Worm (Caenorhabditis elegans): ENCODE data around the gene F54D5.17.

DNA sequence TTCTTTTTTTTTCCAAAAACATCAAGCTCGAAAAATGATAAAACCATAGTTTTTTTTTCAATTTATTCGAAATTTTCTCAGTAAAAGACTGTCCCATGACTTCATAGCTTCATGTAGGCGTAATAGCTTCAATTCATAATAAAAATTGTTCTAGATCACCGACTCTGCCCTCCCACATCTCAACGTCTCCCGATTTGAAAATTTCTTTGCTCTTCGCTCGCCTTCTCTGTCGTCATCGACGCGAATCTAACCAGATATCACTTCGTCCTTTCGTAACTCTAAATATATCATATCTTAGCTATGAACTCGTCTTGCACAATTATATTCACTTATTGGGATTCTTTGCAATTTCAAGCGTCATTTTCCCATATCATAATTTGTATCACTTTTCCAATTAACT is 41.7 kb upstream of the F54D5.17 start, which contains the start of gene srh-44:
- TF ChIP-seq F13C5.2 (tag; optimal IDR thresholded peaks at IDR 0.05) (no peak), hnd-1 (tag; optimal IDR thresholded peaks at IDR 0.05) (no peak), ama-1 (optimal IDR thresholded peaks at IDR 0.05) (no peak), ceh-13 (GFP tag; optimal IDR thresholded peaks at IDR 0.05) (no peak)
